Fruit fly (Drosophila melanogaster) whole organism, adult: Measurements from ENCODE around the gene Ir94a.

Experiments
- CG11617 ChIP-seq: fragments of 200-800 bp; sonication (Bioruptor generic); optimal IDR thresholded peaks from 2 replicates; lab custom pipeline; 2017; ENCODE audit warnings: mild to moderate bottlenecking, missing biosample characterization, missing genetic modification reagents, missing genetic modification characterization
- CG12768 ChIP-seq: fragments of 200-800 bp; sonication (Bioruptor generic); optimal IDR thresholded peaks from 2 replicates; lab custom pipeline; 2017; ENCODE audit warnings: missing biosample characterization, missing genetic modification characterization, mild to moderate bottlenecking, moderate library complexity, missing genetic modification reagents
- CG14711 ChIP-seq: fragments of 200-800 bp; sonication (Bioruptor generic); optimal IDR thresholded peaks from 2 replicates; lab custom pipeline; 2018; ENCODE audit warnings: missing biosample characterization, mild to moderate bottlenecking, missing genetic modification characterization, moderate library complexity
- CG1620 ChIP-seq: fragments of 200-800 bp; sonication (Bioruptor generic); optimal IDR thresholded peaks from 2 replicates; lab custom pipeline; 2016; ENCODE audit warnings: missing biosample characterization, missing genetic modification characterization
- CG33017 ChIP-seq: fragments of 200-800 bp; sonication (Bioruptor generic); optimal IDR thresholded peaks from 2 replicates; lab custom pipeline; 2018; ENCODE audit warnings: missing biosample characterization, mild to moderate bottlenecking, missing genetic modification characterization, moderate library complexity
- CG5204 ChIP-seq: fragments of 200-800 bp; sonication (Bioruptor generic); optimal IDR thresholded peaks from 2 replicates; lab custom pipeline; 2016; ENCODE audit warnings: missing biosample characterization, missing genetic modification characterization
- CG7045 ChIP-seq: fragments of 200-800 bp; sonication (Bioruptor generic); optimal IDR thresholded peaks from 2 replicates; lab custom pipeline; 2017; ENCODE audit warnings: missing biosample characterization, mild to moderate bottlenecking, missing genetic modification characterization
- CG7101 ChIP-seq: fragments of 200-800 bp; sonication (Bioruptor generic); optimal IDR thresholded peaks from 2 replicates; lab custom pipeline; 2018; ENCODE audit warnings: missing biosample characterization, mild to moderate bottlenecking, missing genetic modification characterization, moderate library complexity
- Clk ChIP-seq: fragments of 200-800 bp; sonication (Bioruptor generic); optimal IDR thresholded peaks from 2 replicates; lab custom pipeline; 2017; ENCODE audit warnings: missing biosample characterization, missing genetic modification characterization
- Crg-1 ChIP-seq: fragments of 200-800 bp; sonication (Bioruptor generic); optimal IDR thresholded peaks from 2 replicates; lab custom pipeline; 2016; ENCODE audit warnings: missing biosample characterization, missing genetic modification characterization
- Hr96 ChIP-seq: fragments of 200-800 bp; sonication (Bioruptor generic); optimal IDR thresholded peaks from 2 replicates; lab custom pipeline; 2016; ENCODE audit warnings: missing biosample characterization, missing genetic modification characterization
- Mnt ChIP-seq: fragments of 200-800 bp; sonication (Bioruptor generic); optimal IDR thresholded peaks from 2 replicates; lab custom pipeline; 2016; ENCODE audit warnings: missing biosample characterization, mild to moderate bottlenecking, missing genetic modification characterization
- bab1 ChIP-seq: fragments of 200-800 bp; sonication (Bioruptor generic); optimal IDR thresholded peaks from 3 replicates; lab custom pipeline; 2019; ENCODE audit warnings: missing biosample characterization, mild to moderate bottlenecking, missing genetic modification characterization, moderate library complexity
- cic ChIP-seq: fragments of 200-800 bp; sonication (Bioruptor generic); optimal IDR thresholded peaks from 2 replicates; lab custom pipeline; 2017; ENCODE audit warnings: missing biosample characterization, mild to moderate bottlenecking, missing genetic modification characterization, moderate library complexity
- cnc ChIP-seq, 2 experiments: fragments of >200 bp; optimal IDR thresholded peaks; 2 replicates each; lab custom pipeline; 2017
- kay ChIP-seq: fragments of 200-800 bp; sonication (Bioruptor generic); peaks from one replicate; lab custom pipeline; 2016; ENCODE audit warnings: missing biosample characterization, missing genetic modification characterization, borderline replicate concordance
- ovo ChIP-seq: fragments of 200-800 bp; sonication (Bioruptor generic); optimal IDR thresholded peaks from 2 replicates; lab custom pipeline; 2016; ENCODE audit warnings: missing biosample characterization, missing genetic modification characterization
- pad ChIP-seq: fragments of 200-800 bp; sonication (Bioruptor generic); optimal IDR thresholded peaks from 3 replicates; lab custom pipeline; 2017; ENCODE audit warnings: missing biosample characterization, missing genetic modification characterization, mild to moderate bottlenecking, moderate library complexity, missing genetic modification reagents
- tj ChIP-seq: fragments of 200-800 bp; sonication (Bioruptor generic); optimal IDR thresholded peaks from 3 replicates; lab custom pipeline; 2017; ENCODE audit warnings: missing biosample characterization, mild to moderate bottlenecking, missing genetic modification characterization, moderate library complexity
- toe ChIP-seq: fragments of 200-800 bp; sonication (Bioruptor generic); optimal IDR thresholded peaks from 2 replicates; lab custom pipeline; 2016; ENCODE audit warnings: missing biosample characterization, missing genetic modification characterization

Ir94a gene

DNA sequence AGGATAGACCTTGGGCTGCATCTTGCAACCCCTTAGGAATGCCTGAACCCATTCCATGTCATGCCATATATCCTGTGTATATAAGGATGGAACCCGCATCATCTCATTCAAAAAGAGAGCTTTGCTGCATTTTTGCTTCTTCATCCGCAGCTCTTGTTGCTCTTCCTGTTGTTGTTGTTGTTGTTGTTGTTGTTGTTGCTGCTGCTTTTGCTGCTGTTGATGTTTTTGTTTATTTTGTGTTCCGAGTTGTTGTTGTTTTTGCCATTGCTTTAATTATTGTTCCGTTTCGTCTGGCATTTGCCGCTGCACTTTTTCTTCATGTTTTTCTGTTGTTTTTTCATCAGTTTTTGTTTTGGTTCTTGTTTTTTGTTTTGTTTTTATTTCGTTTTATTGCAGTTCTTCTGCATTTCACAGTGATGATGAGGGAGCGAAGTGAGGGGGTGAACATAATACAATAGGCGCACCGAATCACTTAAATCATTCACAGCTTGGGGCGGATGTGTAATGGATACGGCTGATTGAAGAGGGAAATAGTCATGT, 26.8 kb downstream of the Ir94a start:
- TF ChIP-seq CG12768 (GFP tag; lab: Kevin White, UChicago), result no peak
- no peak for TF ChIP-seq CG5204
- TF ChIP-seq bab1, result no peak
- TF ChIP-seq Hr96, result no peak
- TF ChIP-seq Clk (GFP tag; lab: Kevin White, UChicago), result no peak
- no peak for TF ChIP-seq CG7045 (GFP tag; lab: Kevin White, UChicago)
- no peak for TF ChIP-seq pad (GFP tag; lab: Kevin White, UChicago)
- TF ChIP-seq CG1620, result no peak

DNA sequence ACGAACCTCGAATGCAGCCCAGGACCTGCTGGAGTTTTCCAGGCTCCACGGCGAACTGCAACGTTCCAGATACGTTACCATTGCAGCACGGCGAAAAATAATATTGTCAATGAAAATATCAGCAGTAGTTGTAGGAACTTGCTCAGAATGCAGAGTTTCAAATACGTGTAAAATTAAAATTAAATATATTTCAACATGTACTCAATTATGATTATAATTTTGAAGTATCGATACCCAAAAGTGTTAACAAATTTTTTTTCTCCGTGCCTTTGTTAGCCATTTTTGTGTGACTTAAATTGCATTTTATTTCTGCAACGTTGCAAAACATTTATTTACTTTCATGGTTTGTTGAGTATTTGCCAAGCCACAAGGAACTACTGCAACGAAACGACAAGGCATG, 28.1 kb downstream of the Ir94a start:
- TF ChIP-seq CG7101 (tag; lab: Kevin White, UChicago), result no peak
- no peak for TF ChIP-seq CG33017 (tag; lab: Kevin White, UChicago)
- TF ChIP-seq Hr96, result no peak
- no peak for TF ChIP-seq cic (GFP tag; lab: Kevin White, UChicago)
- no peak for TF ChIP-seq CG5204
- no peak for TF ChIP-seq CG7045 (GFP tag; lab: Kevin White, UChicago)
- no peak for TF ChIP-seq CG1620
- TF ChIP-seq CG14711 (tag; lab: Kevin White, UChicago), result no peak
- no peak for TF ChIP-seq pad (GFP tag; lab: Kevin White, UChicago)
- TF ChIP-seq Crg-1, result no peak
- no peak for TF ChIP-seq tj (GFP tag; lab: Kevin White, UChicago)
- TF ChIP-seq CG11617 (GFP tag; lab: Kevin White, UChicago), result no peak
- no peak for TF ChIP-seq kay (GFP tag; lab: Kevin White, UChicago)
- no peak for TF ChIP-seq Mnt (GFP tag; lab: Kevin White, UChicago)

DNA sequence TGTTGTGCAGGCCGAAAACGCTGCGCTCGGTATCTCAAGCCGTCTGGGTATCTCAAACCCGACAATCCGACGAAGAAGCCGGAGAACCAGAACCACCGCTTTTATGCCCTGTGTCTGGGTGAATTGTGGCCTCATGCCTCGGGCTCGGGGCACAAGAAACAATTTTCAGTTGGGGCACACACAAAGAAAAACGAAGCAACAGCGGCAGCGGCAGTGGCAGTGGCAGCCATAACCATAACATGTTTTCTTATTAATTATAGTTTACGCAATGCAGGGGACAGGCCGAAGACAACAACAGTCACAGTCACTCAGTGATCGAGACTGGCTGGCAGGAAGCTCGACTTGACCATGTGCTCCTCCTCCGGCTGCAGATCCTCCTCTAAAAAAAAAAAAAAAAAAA, 29.3 kb downstream of the Ir94a start:
- TF ChIP-seq toe (no peak), kay (GFP tag; lab: Kevin White, UChicago) (no peak), Mnt (GFP tag; lab: Kevin White, UChicago) (no peak), CG12768 (GFP tag; lab: Kevin White, UChicago) (no peak), bab1 (no peak), cnc (optimal IDR thresholded peaks at IDR 0.05; lab: Kevin White, UChicago) (no peak)

- TF ChIP-seq CG11617 (GFP tag; lab: Kevin White, UChicago) (peak; percentile 43), ovo (GFP tag; lab: Kevin White, UChicago) (no peak), CG7045 (GFP tag; lab: Kevin White, UChicago) (peak; percentile 67), tj (GFP tag; lab: Kevin White, UChicago) (peak; percentile 36), CG1620 (no peak), toe (peak; percentile 58), CG5204 (peak; percentile 60), bab1 (peak; percentile 42), CG12768 (GFP tag; lab: Kevin White, UChicago) (no peak), kay (GFP tag; lab: Kevin White, UChicago) (no peak), cic (GFP tag; lab: Kevin White, UChicago) (no peak), Clk (GFP tag; lab: Kevin White, UChicago) (peak; percentile 53), CG33017 (tag; lab: Kevin White, UChicago) (peak; percentile 60), CG14711 (tag; lab: Kevin White, UChicago) (peak; percentile 60), pad (GFP tag; lab: Kevin White, UChicago) (peak; percentile 1), Crg-1 (no peak), CG7101 (tag; lab: Kevin White, UChicago) (peak; percentile 50), cnc (optimal IDR thresholded peaks at IDR 0.05; lab: Kevin White, UChicago) (no peak), Hr96 (peak; percentile 75), Mnt (GFP tag; lab: Kevin White, UChicago) (peak; percentile 28)
Observed at dm6 chr3R:22145425-22146411, 32.5 kb downstream of the Ir94a start.

DNA sequence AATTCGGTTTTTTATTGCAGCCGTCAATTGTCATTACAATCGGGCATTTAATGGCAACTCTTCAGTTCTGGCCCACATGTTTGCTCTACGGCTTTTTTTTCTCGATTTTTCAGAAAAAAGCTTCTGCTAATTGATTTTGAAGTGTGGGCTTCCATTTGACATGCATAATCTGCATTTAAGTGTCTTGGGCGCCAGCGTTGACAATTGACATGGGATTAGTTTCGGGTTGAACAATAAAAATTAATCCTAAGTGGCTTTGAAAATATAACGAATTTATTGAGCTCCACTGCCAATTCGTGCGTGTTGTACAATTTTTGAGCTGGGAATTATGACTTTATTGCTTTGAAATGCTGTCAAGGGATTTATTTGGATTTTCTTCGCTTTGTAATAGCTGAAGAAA, 33.3 kb downstream of the Ir94a start:
- TF ChIP-seq Hr96 (no peak), CG7045 (GFP tag; lab: Kevin White, UChicago) (no peak), CG7101 (tag; lab: Kevin White, UChicago) (no peak), CG33017 (tag; lab: Kevin White, UChicago) (no peak), CG14711 (tag; lab: Kevin White, UChicago) (no peak), cnc (optimal IDR thresholded peaks at IDR 0.05; lab: Kevin White, UChicago) (no peak), Crg-1 (no peak), Clk (GFP tag; lab: Kevin White, UChicago) (no peak), cic (GFP tag; lab: Kevin White, UChicago) (no peak), toe (no peak), kay (GFP tag; lab: Kevin White, UChicago) (no peak), ovo (GFP tag; lab: Kevin White, UChicago) (no peak), Mnt (GFP tag; lab: Kevin White, UChicago) (no peak), CG12768 (GFP tag; lab: Kevin White, UChicago) (no peak), CG5204 (no peak), CG1620 (no peak), pad (GFP tag; lab: Kevin White, UChicago) (no peak), tj (GFP tag; lab: Kevin White, UChicago) (no peak), bab1 (no peak)

- no peak for TF ChIP-seq Clk (GFP tag; lab: Kevin White, UChicago)
- no peak for TF ChIP-seq Mnt (GFP tag; lab: Kevin White, UChicago)
- TF ChIP-seq CG14711 (tag; lab: Kevin White, UChicago), result no peak
- TF ChIP-seq CG11617 (GFP tag; lab: Kevin White, UChicago), result no peak
- no peak for TF ChIP-seq CG7045 (GFP tag; lab: Kevin White, UChicago)
- TF ChIP-seq tj (GFP tag; lab: Kevin White, UChicago), result no peak
- no peak for TF ChIP-seq toe
- TF ChIP-seq CG1620, result no peak
- no peak for TF ChIP-seq Hr96
- TF ChIP-seq kay (GFP tag; lab: Kevin White, UChicago), result no peak
- TF ChIP-seq ovo (GFP tag; lab: Kevin White, UChicago), result no peak
- no peak for TF ChIP-seq CG12768 (GFP tag; lab: Kevin White, UChicago)
Observed at dm6 chr3R:22147426-22147825, 34.2 kb downstream of the Ir94a start.
